Worm (Caenorhabditis elegans) whole organism, young adult: ENCODE results near the gene C25E10.8.

Source experiments
- B0261.1 ChIP-seq: sonication (generic microtip); optimal IDR thresholded peaks from 2 replicates; lab custom pipeline; 2016; ENCODE audit warnings: mild to moderate bottlenecking, missing genetic modification characterization, moderate library complexity, missing compliant biosample characterization
- F22D6.2 ChIP-seq: sonication (generic microtip); optimal IDR thresholded peaks from 2 replicates; lab custom pipeline; 2016; ENCODE audit warnings: mild to moderate bottlenecking, missing genetic modification characterization, missing compliant biosample characterization
- F39B2.1 ChIP-seq: fragments of 200-800 bp; sonication (Bioruptor generic); IDR thresholded peaks from 2 replicates; pipeline ENCODE4 v1.3.6; 2022; ENCODE audit warnings: missing genetic modification reagents, missing genetic modification characterization, missing compliant biosample characterization
- F49E8.2 ChIP-seq: sonication (generic microtip); optimal IDR thresholded peaks from 3 replicates; lab custom pipeline; 2017; ENCODE audit warnings: missing genetic modification characterization, mild to moderate bottlenecking, missing compliant biosample characterization, antibody characterized with exemption, moderate library complexity; ENCODE audit not compliant: insufficient read depth
- F57A8.1 ChIP-seq: fragments of 200-800 bp; sonication (Bioruptor generic); optimal IDR thresholded peaks from 2 replicates; lab custom pipeline; 2018; ENCODE audit warnings: mild to moderate bottlenecking, missing genetic modification characterization, moderate library complexity, missing compliant biosample characterization
- K11D2.4 ChIP-seq: fragments of 200-800 bp; sonication (Bioruptor generic); IDR thresholded peaks from 2 replicates; pipeline ENCODE4 v1.3.6; 2022; ENCODE audit warnings: missing genetic modification reagents, missing genetic modification characterization, missing compliant biosample characterization
- Y53G8AR.9 ChIP-seq: fragments of 200-800 bp; sonication (Bioruptor generic); conservative IDR thresholded peaks from 2 replicates; pipeline ENCODE4 v1.3.6; 2022; ENCODE audit warnings: missing genetic modification reagents, missing genetic modification characterization, missing compliant biosample characterization
- Y56A3A.18 ChIP-seq: fragments of 200-800 bp; sonication (Bioruptor generic); IDR thresholded peaks from 2 replicates; pipeline ENCODE4 v1.3.6; 2022; ENCODE audit warnings: missing genetic modification reagents, missing genetic modification characterization, missing compliant biosample characterization
- Y67H2A.10 ChIP-seq: fragments of 200-800 bp; sonication (Bioruptor generic); conservative IDR thresholded peaks from 2 replicates; pipeline ENCODE4 v1.3.6; 2022; ENCODE audit warnings: missing genetic modification reagents, missing genetic modification characterization, missing compliant biosample characterization
- Y79H2A.3 ChIP-seq: fragments of 200-800 bp; sonication (Bioruptor generic); conservative IDR thresholded peaks from 2 replicates; pipeline ENCODE4 v1.3.6; 2022; ENCODE audit warnings: missing genetic modification reagents, missing genetic modification characterization, missing compliant biosample characterization
- Y95B8A.8 ChIP-seq: fragments of 200-800 bp; sonication (Bioruptor generic); IDR thresholded peaks from 2 replicates; pipeline ENCODE4 v1.3.6; 2022; ENCODE audit warnings: missing genetic modification reagents, missing genetic modification characterization, missing compliant biosample characterization
- ama-1 ChIP-seq, 3 experiments: fragments of 150-350 bp in 1 of 3; sonication (generic microtip) in 2 of 3; optimal IDR thresholded peaks; 2 replicates each; lab custom pipeline; 2014 to 2018; ENCODE audit warnings: missing biosample characterization in 2 of 3, missing genetic modification characterization in 2 of 3, missing genetic modification reagents in 2 of 3
- aptf-2 ChIP-seq: fragments of 200-800 bp; sonication (Bioruptor generic); conservative IDR thresholded peaks from 2 replicates; pipeline ENCODE4 v1.3.6; 2022; ENCODE audit warnings: missing genetic modification reagents, missing genetic modification characterization, missing compliant biosample characterization
- aptf-3 ChIP-seq: fragments of 200-800 bp; sonication (Bioruptor generic); IDR thresholded peaks from 2 replicates; pipeline ENCODE4 v1.3.6; 2022; ENCODE audit warnings: missing genetic modification characterization, missing compliant biosample characterization
- attf-3 ChIP-seq: fragments of 200-800 bp; sonication (Bioruptor generic); conservative IDR thresholded peaks from 2 replicates; pipeline ENCODE4 v1.3.6; 2022; ENCODE audit warnings: missing genetic modification reagents, missing genetic modification characterization, missing compliant biosample characterization
- bed-1 ChIP-seq: fragments of 200-800 bp; sonication (Bioruptor generic); IDR thresholded peaks from 2 replicates; pipeline ENCODE4 v1.3.6; 2022; ENCODE audit warnings: missing genetic modification reagents, missing genetic modification characterization, missing compliant biosample characterization
- die-1 ChIP-seq: sonication (generic microtip); optimal IDR thresholded peaks from 2 replicates; lab custom pipeline; 2016; ENCODE audit warnings: missing genotype, mild to moderate bottlenecking, missing genetic modification characterization, missing compliant biosample characterization
- ets-4 ChIP-seq: fragments of 200-800 bp; sonication (Bioruptor generic); optimal IDR thresholded peaks from 2 replicates; lab custom pipeline; 2018; ENCODE audit warnings: mild to moderate bottlenecking, missing genetic modification characterization, missing compliant biosample characterization
- gei-17 ChIP-seq: fragments of 200-800 bp; sonication (Bioruptor generic); optimal IDR thresholded peaks from 2 replicates; lab custom pipeline; 2018; ENCODE audit warnings: mild to moderate bottlenecking, missing genetic modification characterization, missing compliant biosample characterization
- hrde-1 ChIP-seq: sonication (generic microtip); optimal IDR thresholded peaks from 2 replicates; lab custom pipeline; 2016; ENCODE audit warnings: missing genetic modification characterization, mild to moderate bottlenecking, missing compliant biosample characterization, moderate library complexity, missing genotype, missing genetic modification reagents, borderline replicate concordance
- hsf-1 ChIP-seq: fragments of 200-800 bp; sonication (Bioruptor generic); IDR thresholded peaks from 2 replicates; pipeline ENCODE4 v1.3.6; 2022; ENCODE audit warnings: missing genetic modification reagents, missing genetic modification characterization, missing compliant biosample characterization
- let-526 ChIP-seq: fragments of 200-800 bp; sonication (Bioruptor generic); IDR thresholded peaks from 2 replicates; pipeline ENCODE4 v1.3.6; 2022; ENCODE audit warnings: missing genetic modification reagents, missing genetic modification characterization, missing compliant biosample characterization
- lin-54 ChIP-seq: fragments of 200-800 bp; sonication (Bioruptor generic); optimal IDR thresholded peaks from 2 replicates; lab custom pipeline; 2018; ENCODE audit warnings: mild to moderate bottlenecking, missing genetic modification characterization, missing compliant biosample characterization
- lsy-27 ChIP-seq: sonication (generic microtip); optimal IDR thresholded peaks from 2 replicates; lab custom pipeline; 2017; ENCODE audit warnings: missing genetic modification characterization, mild to moderate bottlenecking, missing compliant biosample characterization, antibody characterized with exemption, missing genotype, borderline replicate concordance; ENCODE audit not compliant: insufficient read depth
- mel-28 ChIP-seq: sonication (generic microtip); optimal IDR thresholded peaks from 2 replicates; lab custom pipeline; 2016; ENCODE audit warnings: borderline replicate concordance, mild to moderate bottlenecking, missing genetic modification characterization, missing compliant biosample characterization
- mxl-1 ChIP-seq: sonication (generic microtip); optimal IDR thresholded peaks from 2 replicates; lab custom pipeline; 2016; ENCODE audit warnings: missing genetic modification characterization, missing compliant biosample characterization
- nfyb-1 ChIP-seq: fragments of 200-800 bp; sonication (Bioruptor generic); IDR thresholded peaks from 2 replicates; pipeline ENCODE4 v1.3.6; 2022; ENCODE audit warnings: missing genetic modification reagents, missing genetic modification characterization, missing compliant biosample characterization
- nhr-179 ChIP-seq: sonication (generic microtip); optimal IDR thresholded peaks from 2 replicates; lab custom pipeline; 2016; ENCODE audit warnings: mild to moderate bottlenecking, missing genetic modification characterization, missing compliant biosample characterization
- nhr-80 ChIP-seq: sonication (generic microtip); optimal IDR thresholded peaks from 2 replicates; lab custom pipeline; 2016; ENCODE audit warnings: missing genetic modification characterization, missing compliant biosample characterization
- nhr-90 ChIP-seq: sonication (generic microtip); optimal IDR thresholded peaks from 2 replicates; lab custom pipeline; 2016; ENCODE audit warnings: missing genotype, mild to moderate bottlenecking, missing genetic modification characterization, missing compliant biosample characterization
- pbrm-1 ChIP-seq: fragments of 200-800 bp; sonication (Bioruptor generic); IDR thresholded peaks from 2 replicates; pipeline ENCODE4 v1.3.6; 2022; ENCODE audit warnings: missing genetic modification reagents, missing genetic modification characterization, missing compliant biosample characterization
- sdz-38 ChIP-seq: sonication (generic microtip); optimal IDR thresholded peaks from 2 replicates; lab custom pipeline; 2016; ENCODE audit warnings: missing genotype, missing genetic modification characterization, missing compliant biosample characterization
- snpc-1.1 ChIP-seq: sonication (generic microtip); optimal IDR thresholded peaks from 2 replicates; lab custom pipeline; 2017; ENCODE audit warnings: missing genetic modification characterization, mild to moderate bottlenecking, missing compliant biosample characterization, antibody characterized with exemption, moderate library complexity, missing genotype, missing genetic modification reagents; ENCODE audit not compliant: insufficient read depth
- snpc-4 ChIP-seq, 5 experiments: fragments of 150-350 bp in 1 of 5; sonication (generic microtip) in 4 of 5; optimal IDR thresholded peaks; 2 replicates each; lab custom pipeline; 2014 to 2018; ENCODE audit warnings: missing genetic modification characterization in 5 of 5, missing biosample characterization in 3 of 5, antibody characterized with exemption in 2 of 5, mild to moderate bottlenecking in 2 of 5, missing compliant biosample characterization in 2 of 5, missing genotype in 2 of 5, moderate library complexity in 2 of 5, missing genetic modification reagents in 1 of 5
- somi-1 ChIP-seq: fragments of 200-800 bp; sonication (Bioruptor generic); optimal IDR thresholded peaks from 2 replicates; lab custom pipeline; 2018; ENCODE audit warnings: mild to moderate bottlenecking, missing genetic modification characterization, missing compliant biosample characterization
- sptf-2 ChIP-seq: fragments of 200-800 bp; sonication (Bioruptor generic); optimal IDR thresholded peaks from 2 replicates; lab custom pipeline; 2018; ENCODE audit warnings: mild to moderate bottlenecking, missing genetic modification characterization, missing compliant biosample characterization
- tbx-9 ChIP-seq: sonication (generic microtip); optimal IDR thresholded peaks from 2 replicates; lab custom pipeline; 2016; ENCODE audit warnings: borderline replicate concordance, missing genetic modification characterization, inconsistent platforms, missing compliant biosample characterization
- unc-130 ChIP-seq: sonication (generic microtip); optimal IDR thresholded peaks from 2 replicates; lab custom pipeline; 2016; ENCODE audit warnings: missing genetic modification reagents, missing genetic modification characterization, missing compliant biosample characterization
- xnd-1 ChIP-seq: sonication (generic microtip); optimal IDR thresholded peaks from 2 replicates; lab custom pipeline; 2016; ENCODE audit warnings: missing genotype, missing genetic modification reagents, missing genetic modification characterization, missing compliant biosample characterization
- zfh-2 ChIP-seq: fragments of 200-800 bp; sonication (Bioruptor generic); conservative IDR thresholded peaks from 2 replicates; pipeline ENCODE4 v1.3.6; 2022; ENCODE audit warnings: missing genetic modification reagents, missing genetic modification characterization, missing compliant biosample characterization
- ztf-6 ChIP-seq: fragments of 200-800 bp; sonication (Bioruptor generic); IDR thresholded peaks from 2 replicates; pipeline ENCODE4 v1.3.6; 2022; ENCODE audit warnings: missing genetic modification reagents, missing genetic modification characterization, missing compliant biosample characterization

The C25E10.8 gene

DNA sequence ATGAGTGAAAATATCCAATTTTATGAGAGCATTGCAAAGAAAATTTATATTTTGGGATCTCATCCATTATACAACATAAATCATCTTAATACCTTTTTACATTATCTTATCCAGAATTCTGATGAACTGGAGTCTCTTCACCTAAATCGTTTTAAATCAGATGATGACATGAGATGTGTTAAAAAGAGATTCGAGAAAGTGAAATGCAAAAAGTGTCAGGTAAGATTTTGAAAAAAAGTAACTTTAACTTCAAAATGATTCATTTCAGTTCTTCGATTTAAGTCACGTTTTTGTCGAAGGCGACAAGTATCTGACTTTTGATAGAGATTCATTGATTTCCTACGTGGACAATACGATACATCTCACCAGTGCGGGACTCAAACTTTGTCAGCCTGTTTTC lies 35.0 kb downstream of the C25E10.8 start:
- TF ChIP-seq pbrm-1 (GFP tag; lab: Robert Waterston, UW): no peak
- no peak for TF ChIP-seq F39B2.1 (GFP tag; lab: Robert Waterston, UW)
- no peak for TF ChIP-seq tbx-9 (tag; lab: Kevin White, UChicago)
- TF ChIP-seq snpc-1.1 (tag; lab: Kevin White, UChicago): no peak
- no peak for TF ChIP-seq mxl-1
- TF ChIP-seq bed-1 (GFP tag; lab: Robert Waterston, UW): no peak

ce11 chrV:9016479-9016878 lies 37.4 kb downstream of the C25E10.8 start, which contains the start of gene oac-40:
oac-40 (plus strand) TSS chrV:9016779.
- no peak for TF ChIP-seq mxl-1
- no peak for TF ChIP-seq F22D6.2
- TF ChIP-seq pbrm-1 (GFP tag; lab: Robert Waterston, UW): no peak

DNA sequence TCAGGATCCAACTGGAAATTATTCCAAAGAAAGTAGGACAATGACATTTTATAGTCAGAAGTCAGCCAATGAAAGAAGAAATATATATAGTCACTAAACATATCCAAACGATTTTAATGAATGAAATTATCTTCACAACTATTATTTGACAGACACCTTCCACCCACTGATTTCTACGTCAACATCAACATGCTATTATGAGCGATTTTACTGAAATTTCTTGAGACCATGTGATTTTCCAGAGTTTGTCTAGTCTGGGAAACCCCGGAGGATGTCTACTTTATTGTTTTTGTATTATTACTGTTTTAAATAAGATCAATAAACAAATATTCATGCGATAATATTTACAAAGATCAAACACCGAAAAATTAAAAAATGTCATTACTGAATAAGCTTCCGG lies 38.3 kb downstream of the C25E10.8 start, which contains the start of gene srt-18:
TSS of gene srt-18 (minus strand) at position 101 of the 400 bp plus-strand sequence.
- TF ChIP-seq Y53G8AR.9 (GFP tag; lab: Robert Waterston, UW) (no peak), Y95B8A.8 (GFP tag; lab: Robert Waterston, UW) (no peak), lsy-27 (tag; lab: Kevin White, UChicago) (no peak), ets-4 (GFP tag; lab: Kevin White, UChicago) (no peak), xnd-1 (tag; lab: Kevin White, UChicago) (no peak), ama-1 (optimal IDR thresholded peaks at IDR 0.05; lab: Kevin White, UChicago) (no peak), ama-1 (GFP tag; optimal IDR thresholded peaks at IDR 0.05; lab: Kevin White, UChicago) (no peak), nhr-90 (no peak), attf-3 (GFP tag; lab: Robert Waterston, UW) (no peak), die-1 (no peak), B0261.1 (no peak), hrde-1 (tag; lab: Kevin White, UChicago) (no peak), snpc-4 (GFP tag; optimal IDR thresholded peaks at IDR 0.05; lab: Kevin White, UChicago) (no peak), snpc-4 (tag; optimal IDR thresholded peaks at IDR 0.05; lab: Kevin White, UChicago) (no peak), unc-130 (GFP tag; lab: Kevin White, UChicago) (no peak), lin-54 (GFP tag; lab: Kevin White, UChicago) (no peak), Y79H2A.3 (no peak), mxl-1 (no peak), gei-17 (GFP tag; lab: Kevin White, UChicago) (no peak)

ce11 chrV:9013765-9014164 lies 40.1 kb downstream of the C25E10.8 start, which contains the start of gene srh-201:
srh-201 (minus strand) TSS chrV:9013865.
- TF ChIP-seq aptf-2 (GFP tag; lab: Robert Waterston, UW) (no peak), aptf-3 (GFP tag; lab: Robert Waterston, UW) (no peak)

DNA sequence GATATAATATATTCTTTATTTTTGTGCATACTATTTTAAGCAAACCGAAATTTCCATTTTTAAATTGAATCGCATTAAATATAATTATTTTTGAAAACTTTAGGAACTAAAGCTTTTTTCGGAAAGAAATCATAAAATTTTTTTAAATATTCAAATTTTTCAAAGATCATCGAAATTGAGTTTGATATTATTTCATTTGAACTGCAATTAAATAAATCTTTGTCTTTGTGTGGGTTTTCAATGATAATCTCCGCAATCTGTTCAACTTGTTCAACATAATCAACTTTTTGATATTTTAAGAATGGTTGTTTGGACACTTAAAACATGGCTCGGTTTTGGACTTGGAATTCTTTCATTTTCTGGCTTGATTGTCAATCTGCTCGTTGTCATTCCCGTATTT lies 44.7 kb downstream of the C25E10.8 start, which contains the start of gene srx-2:
TSS of gene srx-2 (plus strand) at position 301 of the 400 bp plus-strand sequence.
- TF ChIP-seq F49E8.2 (tag; lab: Kevin White, UChicago) (no peak), F57A8.1 (GFP tag; lab: Kevin White, UChicago) (no peak), let-526 (GFP tag; lab: Robert Waterston, UW) (no peak), mel-28 (tag; lab: Kevin White, UChicago) (no peak), K11D2.4 (GFP tag; lab: Robert Waterston, UW) (no peak), Y95B8A.8 (GFP tag; lab: Robert Waterston, UW) (no peak), Y56A3A.18 (GFP tag; lab: Robert Waterston, UW) (no peak), somi-1 (no peak), sptf-2 (GFP tag; lab: Kevin White, UChicago) (no peak), nhr-179 (no peak), sdz-38 (tag; lab: Kevin White, UChicago) (no peak), aptf-2 (GFP tag; lab: Robert Waterston, UW) (no peak), ztf-6 (no peak), hsf-1 (GFP tag; lab: Robert Waterston, UW) (no peak), zfh-2 (GFP tag; lab: Robert Waterston, UW) (no peak), nhr-80 (tag; lab: Kevin White, UChicago) (no peak), Y67H2A.10 (GFP tag; lab: Robert Waterston, UW) (no peak), nfyb-1 (no peak)
- TF ChIP-seq, all 124 proteins: peak for 0
